Fruit fly (Drosophila melanogaster) whole organism, embryonic: ENCODE measurements around the gene wam.
A peak's percentile ranks its signal among the peaks of the same experiment; 100 is the strongest.

ENCODE experiments used
- Atf3 ChIP-seq: fragments of 200-800 bp; sonication (Bioruptor generic); optimal IDR thresholded peaks from 3 replicates; lab custom pipeline; 2016; ENCODE audit warnings: missing biosample characterization, missing genetic modification characterization
- B-H1 ChIP-seq: fragments of 200-800 bp; sonication (Bioruptor generic); IDR thresholded peaks from 3 replicates; pipeline ENCODE4 v1.3.6; 2022; ENCODE audit warnings: missing biosample characterization, missing genetic modification characterization
- CG10321 ChIP-seq: fragments of 200-800 bp; sonication (Bioruptor generic); IDR thresholded peaks from 2 replicates; pipeline ENCODE4 v1.3.6; 2022; ENCODE audit warnings: missing biosample characterization, missing genetic modification characterization
- CG10431 ChIP-seq: fragments of 200-800 bp; sonication (Bioruptor generic); optimal IDR thresholded peaks from 3 replicates; lab custom pipeline; 2018; ENCODE audit warnings: missing biosample characterization, mild to moderate bottlenecking, missing genetic modification characterization
- CG11247 ChIP-seq: fragments of 200-800 bp; sonication (Bioruptor generic); IDR thresholded peaks from 2 replicates; pipeline ENCODE4 v1.3.6; 2022; ENCODE audit warnings: missing biosample characterization, missing genetic modification characterization
- CG11695 ChIP-seq: fragments of 200-800 bp; sonication (Bioruptor generic); IDR thresholded peaks from 3 replicates; pipeline ENCODE4 v1.3.6; 2022; ENCODE audit warnings: missing biosample characterization, missing genetic modification characterization
- CG12391 ChIP-seq: fragments of 200-800 bp; sonication (Bioruptor generic); optimal IDR thresholded peaks from 3 replicates; lab custom pipeline; 2018; ENCODE audit warnings: missing biosample characterization, mild to moderate bottlenecking, missing genetic modification characterization, moderate library complexity
- CG13424 ChIP-seq: fragments of 200-800 bp; sonication (Bioruptor generic); optimal IDR thresholded peaks from 2 replicates; lab custom pipeline; 2019; ENCODE audit warnings: missing biosample characterization, mild to moderate bottlenecking, missing genetic modification characterization, moderate library complexity
- CG17612 ChIP-seq: fragments of 200-800 bp; sonication (Bioruptor generic); IDR thresholded peaks from 2 replicates; pipeline ENCODE4 v1.3.6; 2022; ENCODE audit warnings: missing biosample characterization, missing genetic modification characterization
- CG1832 ChIP-seq: fragments of 200-800 bp; sonication (Bioruptor generic); optimal IDR thresholded peaks from 2 replicates; lab custom pipeline; 2017; ENCODE audit warnings: missing biosample characterization, mild to moderate bottlenecking, missing genetic modification characterization, inconsistent platforms
- CG18599 ChIP-seq: fragments of 200-800 bp; sonication (Bioruptor generic); optimal IDR thresholded peaks from 3 replicates; lab custom pipeline; 2017; ENCODE audit warnings: missing biosample characterization, missing genetic modification characterization, mild to moderate bottlenecking, moderate library complexity, missing genetic modification reagents
- CG2129 ChIP-seq: fragments of 200-800 bp; sonication (Bioruptor generic); IDR thresholded peaks from 2 replicates; pipeline ENCODE4 v1.3.6; 2022; ENCODE audit warnings: missing biosample characterization, missing genetic modification characterization; ENCODE audit not compliant: partially characterized antibody
- CG2202 ChIP-seq: fragments of 200-800 bp; sonication (Bioruptor generic); optimal IDR thresholded peaks from 2 replicates; lab custom pipeline; 2018; ENCODE audit warnings: missing biosample characterization, mild to moderate bottlenecking, missing genetic modification characterization
- CG2889 ChIP-seq: fragments of 200-800 bp; sonication (Bioruptor generic); IDR thresholded peaks from 3 replicates; pipeline ENCODE4 v1.3.6; 2022; ENCODE audit warnings: missing biosample characterization, missing genetic modification characterization
- CG3163 ChIP-seq: fragments of 200-800 bp; sonication (Bioruptor generic); optimal IDR thresholded peaks from 3 replicates; lab custom pipeline; 2016; ENCODE audit warnings: missing biosample characterization, missing genetic modification characterization
- CG32767 ChIP-seq: fragments of 200-800 bp; sonication (Bioruptor generic); IDR thresholded peaks from 2 replicates; pipeline ENCODE4 v1.3.6; 2022; ENCODE audit warnings: missing biosample characterization, missing genetic modification characterization
- CG3726 ChIP-seq: fragments of 200-800 bp; sonication (Bioruptor generic); IDR thresholded peaks from 3 replicates; pipeline ENCODE4, ENCODE4 v1.3.6; 2022; ENCODE audit warnings: missing biosample characterization, missing genetic modification characterization
- CG42726 ChIP-seq: fragments of 200-800 bp; sonication (Bioruptor generic); IDR thresholded peaks from 2 replicates; pipeline ENCODE4 v1.3.6; 2022; ENCODE audit warnings: missing biosample characterization, missing genetic modification characterization; ENCODE audit not compliant: partially characterized antibody
- CG6254 ChIP-seq: fragments of 200-800 bp; sonication (Bioruptor generic); optimal IDR thresholded peaks from 3 replicates; lab custom pipeline; 2017; ENCODE audit warnings: mild to moderate bottlenecking, missing biosample characterization, missing genetic modification reagents, missing genetic modification characterization
- CG7786 ChIP-seq: fragments of 200-800 bp; sonication (Bioruptor generic); optimal IDR thresholded peaks from 2 replicates; lab custom pipeline; 2016; ENCODE audit warnings: missing biosample characterization, missing genetic modification characterization
- CG7963 ChIP-seq: fragments of 200-800 bp; sonication (Bioruptor generic); IDR thresholded peaks from 3 replicates; pipeline ENCODE4 v1.3.6; 2022; ENCODE audit warnings: missing biosample characterization, missing genetic modification characterization; ENCODE audit not compliant: partially characterized antibody
- CG8359 ChIP-seq: fragments of 200-800 bp; sonication (Bioruptor generic); optimal IDR thresholded peaks from 2 replicates; lab custom pipeline; 2017; ENCODE audit warnings: missing biosample characterization, mild to moderate bottlenecking, missing genetic modification characterization, borderline replicate concordance
- Camta ChIP-seq: fragments of 200-800 bp; sonication (Bioruptor generic); optimal IDR thresholded peaks from 2 replicates; lab custom pipeline; 2016; ENCODE audit warnings: missing biosample characterization, missing genetic modification characterization
- Chrac-16 ChIP-seq: fragments of 200-800 bp; sonication (Bioruptor generic); optimal IDR thresholded peaks from 3 replicates; lab custom pipeline; 2016; ENCODE audit warnings: missing biosample characterization, missing genetic modification characterization
- Deaf1 ChIP-seq: fragments of 200-800 bp; optimal IDR thresholded peaks from 3 replicates; lab custom pipeline; 2019; ENCODE audit warnings: missing biosample characterization, mild to moderate bottlenecking, missing genetic modification characterization, moderate library complexity
- Lpt ChIP-seq: fragments of >200 bp; optimal IDR thresholded peaks from 2 replicates; lab custom pipeline; 2018; ENCODE audit warnings: missing biosample characterization, missing genetic modification characterization
- NC2α ChIP-seq: fragments of 200-800 bp; sonication (Bioruptor generic); optimal IDR thresholded peaks from 2 replicates; lab custom pipeline; 2016; ENCODE audit warnings: missing biosample characterization, missing genetic modification characterization
- Nf-YB ChIP-seq: fragments of 200-800 bp; sonication (Bioruptor generic); optimal IDR thresholded peaks from 3 replicates; lab custom pipeline; 2019; ENCODE audit warnings: missing biosample characterization, mild to moderate bottlenecking, missing genetic modification characterization, moderate library complexity
- Oaz ChIP-seq: fragments of 200-800 bp; sonication (Bioruptor generic); IDR thresholded peaks from 2 replicates; pipeline ENCODE4 v1.3.6; 2022; ENCODE audit warnings: missing biosample characterization, missing genetic modification characterization
- Optix ChIP-seq: fragments of 200-800 bp; sonication (Bioruptor generic); IDR thresholded peaks from 3 replicates; pipeline ENCODE4 v1.3.6; 2022; ENCODE audit warnings: missing biosample characterization, missing genetic modification characterization
- PHDP ChIP-seq: fragments of 200-800 bp; sonication (Bioruptor generic); optimal IDR thresholded peaks from 3 replicates; lab custom pipeline; 2018; ENCODE audit warnings: missing biosample characterization, mild to moderate bottlenecking, missing genetic modification characterization, moderate library complexity
- Ptx1 ChIP-seq: fragments of 200-800 bp; sonication (Bioruptor generic); IDR thresholded peaks from 2 replicates; pipeline ENCODE4 v1.3.6; 2022; ENCODE audit warnings: missing biosample characterization, missing genetic modification characterization
- bbx ChIP-seq: fragments of 200-800 bp; sonication (Bioruptor generic); IDR thresholded peaks from 2 replicates; pipeline ENCODE4 v1.3.6; 2022; ENCODE audit warnings: missing biosample characterization, missing genetic modification characterization; ENCODE audit not compliant: partially characterized antibody
- crol ChIP-seq: fragments of 200-800 bp; sonication (Bioruptor generic); IDR thresholded peaks from 2 replicates; pipeline ENCODE4 v1.3.6; 2022; ENCODE audit warnings: missing biosample characterization, missing genetic modification characterization
- dpn ChIP-seq, 2 experiments: fragments of 200-800 bp; sonication (Bioruptor generic); optimal IDR thresholded peaks; 3 replicates each; lab custom pipeline; 2016; ENCODE audit warnings: missing biosample characterization in 2 of 2, missing genetic modification characterization in 2 of 2
- ems ChIP-seq: fragments of 200-800 bp; sonication (Bioruptor generic); optimal IDR thresholded peaks from 3 replicates; lab custom pipeline; 2016; ENCODE audit warnings: missing biosample characterization, missing genetic modification characterization
- fd3F ChIP-seq: fragments of 200-800 bp; sonication (Bioruptor generic); optimal IDR thresholded peaks from 2 replicates; lab custom pipeline; 2018; ENCODE audit warnings: missing biosample characterization, mild to moderate bottlenecking, missing genetic modification characterization, moderate library complexity
- gcm ChIP-seq: fragments of 200-800 bp; sonication (Bioruptor generic); optimal IDR thresholded peaks from 2 replicates; lab custom pipeline; 2019; ENCODE audit warnings: missing biosample characterization, mild to moderate bottlenecking, missing genetic modification characterization, moderate library complexity
- gfzf ChIP-seq: fragments of 200-800 bp; sonication (Bioruptor generic); optimal IDR thresholded peaks from 2 replicates; lab custom pipeline; 2016; ENCODE audit warnings: missing biosample characterization, mild to moderate bottlenecking, missing genetic modification characterization, moderate library complexity
- grn ChIP-seq: fragments of 200-800 bp; sonication (Bioruptor generic); optimal IDR thresholded peaks from 3 replicates; lab custom pipeline; 2017; ENCODE audit warnings: missing biosample characterization, missing genetic modification characterization
- ind ChIP-seq: fragments of 200-800 bp; sonication (Bioruptor generic); optimal IDR thresholded peaks from 3 replicates; lab custom pipeline; 2016; ENCODE audit warnings: missing biosample characterization, missing genetic modification characterization
- ken ChIP-seq: fragments of 200-800 bp; sonication (Bioruptor generic); IDR thresholded peaks from 3 replicates; pipeline ENCODE4 v1.3.6; 2022; ENCODE audit warnings: missing biosample characterization, missing genetic modification characterization
- lbe ChIP-seq: fragments of 200-800 bp; sonication (Bioruptor generic); optimal IDR thresholded peaks from 2 replicates; lab custom pipeline; 2016; ENCODE audit warnings: missing biosample characterization, mild to moderate bottlenecking, missing genetic modification characterization
- nerfin-2 ChIP-seq: fragments of 200-800 bp; sonication (Bioruptor generic); IDR thresholded peaks from 2 replicates; pipeline ENCODE4 v1.3.6; 2022; ENCODE audit warnings: missing biosample characterization, missing genetic modification characterization; ENCODE audit not compliant: partially characterized antibody
- ranshi ChIP-seq: fragments of 200-800 bp; sonication (Bioruptor generic); IDR thresholded peaks from 2 replicates; pipeline ENCODE4 v1.3.6; 2022; ENCODE audit warnings: missing biosample characterization, missing genetic modification characterization
- rib ChIP-seq: fragments of 200-800 bp; sonication (Bioruptor generic); IDR thresholded peaks from 2 replicates; pipeline ENCODE4 v1.3.6; 2022; ENCODE audit warnings: missing biosample characterization, missing genetic modification characterization
- slou ChIP-seq: fragments of 200-800 bp; sonication (Bioruptor generic); optimal IDR thresholded peaks from 3 replicates; lab custom pipeline; 2016; ENCODE audit warnings: missing biosample characterization, missing genetic modification characterization
- slp2 ChIP-seq: fragments of 200-800 bp; sonication (Bioruptor generic); optimal IDR thresholded peaks from 2 replicates; lab custom pipeline; 2016; ENCODE audit warnings: missing biosample characterization, missing genetic modification characterization
- trem ChIP-seq: fragments of 200-800 bp; optimal IDR thresholded peaks from 3 replicates; lab custom pipeline; 2019; ENCODE audit warnings: missing biosample characterization, mild to moderate bottlenecking, missing genetic modification characterization, moderate library complexity
- vnd ChIP-seq: fragments of 200-800 bp; sonication (Bioruptor generic); IDR thresholded peaks from 3 replicates; pipeline ENCODE4 v1.3.6; 2022; ENCODE audit warnings: missing biosample characterization, missing genetic modification characterization; ENCODE audit not compliant: partially characterized antibody
- zfh2 ChIP-seq: fragments of 200-800 bp; sonication (Bioruptor generic); optimal IDR thresholded peaks from 2 replicates; lab custom pipeline; 2016; ENCODE audit warnings: missing biosample characterization, missing genetic modification characterization

wam gene

dm6 chr3R:23257986-23258427 is 29.8 kb downstream of the wam start, which contains the start of the genes wda and Pex11c (continued):
- TF ChIP-seq CG11695 (GFP tag; lab: Robert Waterston, UW) (peak; percentile 90), trem (tag; lab: Kevin White, UChicago) (peak; percentile 88), ranshi (GFP tag; lab: Robert Waterston, UW) (no peak; the same call in none of the 2 replicates), CG32767 (peak; percentile 88; the same call in 1 of the 2 replicates), dpn (GFP tag; optimal IDR thresholded peaks at IDR 0.05; lab: Kevin White, UChicago) (peak in 1 of 2 experiments; percentile 87), CG13424 (tag; lab: Kevin White, UChicago) (peak; percentile 93), NC2α (GFP tag; lab: Kevin White, UChicago) (no peak), Lpt (GFP tag; lab: Kevin White, UChicago) (no peak), bbx (peak; percentile 73), lbe (GFP tag; lab: Kevin White, UChicago) (peak; percentile 85), B-H1 (GFP tag; lab: Robert Waterston, UW) (peak; percentile 77), CG7786 (peak; percentile 39), ken (GFP tag; lab: Robert Waterston, UW) (peak; percentile 80), CG7963 (GFP tag; lab: Robert Waterston, UW) (no peak), nerfin-2 (GFP tag; lab: Robert Waterston, UW) (peak; percentile 33; the same call in 1 of the 2 replicates), slou (peak; percentile 36), CG10431 (GFP tag; lab: Kevin White, UChicago) (peak; percentile 57), gcm (GFP tag; lab: Kevin White, UChicago) (peak; percentile 93), CG18599 (GFP tag; lab: Kevin White, UChicago) (peak; percentile 85), Oaz (GFP tag; lab: Robert Waterston, UW) (no peak), PHDP (peak; percentile 92), CG10321 (GFP tag; lab: Robert Waterston, UW) (peak; percentile 23; the same call in 1 of the 2 replicates), Atf3 (peak; percentile 0), zfh2 (peak; percentile 52), CG11247 (GFP tag; lab: Robert Waterston, UW) (peak; percentile 80), Chrac-16 (GFP tag; lab: Kevin White, UChicago) (peak; percentile 76), slp2 (GFP tag; lab: Kevin White, UChicago) (no peak), fd3F (GFP tag; lab: Kevin White, UChicago) (peak; percentile 88), Nf-YB (GFP tag; lab: Kevin White, UChicago) (peak; percentile 77), CG3163 (GFP tag; lab: Kevin White, UChicago) (no peak), grn (GFP tag; lab: Kevin White, UChicago) (no peak), vnd (GFP tag; lab: Robert Waterston, UW) (peak; percentile 36; the same call in 2 of the 3 replicates), ind (GFP tag; lab: Kevin White, UChicago) (peak; percentile 81), CG2889 (GFP tag; lab: Robert Waterston, UW) (peak; percentile 75; the same call in 2 of the 3 replicates), Optix (GFP tag; lab: Robert Waterston, UW) (no peak), gfzf (no peak), CG8359 (GFP tag; lab: Kevin White, UChicago) (peak; percentile 38), Ptx1 (GFP tag; lab: Robert Waterston, UW) (peak; percentile 95)

- TF ChIP-seq Camta (peak; percentile 83), grn (GFP tag; lab: Kevin White, UChicago) (peak; percentile 36), CG12391 (peak; percentile 85), CG42726 (GFP tag; lab: Robert Waterston, UW) (no peak; the same call in 1 of the 2 replicates), CG2202 (peak; percentile 52), CG1832 (GFP tag; lab: Kevin White, UChicago) (no peak), CG6254 (GFP tag; lab: Kevin White, UChicago) (no peak), trem (tag; lab: Kevin White, UChicago) (peak; percentile 89), CG3726 (GFP tag; lab: Robert Waterston, UW) (no peak), ems (peak; percentile 83), CG2129 (GFP tag; lab: Robert Waterston, UW) (0 out of 2 replicates have a peak, but pooled peaks have one; percentile 34), rib (GFP tag; lab: Robert Waterston, UW) (0 out of 2 replicates have a peak, but pooled peaks have one; percentile 9), Deaf1 (tag; lab: Kevin White, UChicago) (peak; percentile 41), crol (GFP tag; lab: Robert Waterston, UW) (no peak), CG17612 (no peak)
Observed at dm6 chr3R:23251256-23251655, 36.6 kb downstream of the wam start, which contains the start of the genes Rad60 and EloA. Gene Rad60, minus strand, starts transcription at chr3R:23251477. Gene EloA, plus strand, starts transcription at chr3R:23251563.
